Worm (Caenorhabditis elegans) whole organism, young adult: ENCODE measurements around the gene gpa-3.

Experiments
- B0035.1 ChIP-seq: sonication (generic microtip); optimal IDR thresholded peaks from 2 replicates; lab custom pipeline; 2016; ENCODE audit warnings: missing genetic modification characterization, mild to moderate bottlenecking, missing compliant biosample characterization, missing genotype, missing genetic modification reagents
- C06A6.2 ChIP-seq: fragments of 200-800 bp; sonication (Bioruptor generic); conservative IDR thresholded peaks from 2 replicates; pipeline ENCODE4 v1.3.6; 2022; ENCODE audit warnings: missing genetic modification characterization, missing compliant biosample characterization
- D2030.7 ChIP-seq: fragments of 200-800 bp; sonication (Bioruptor generic); IDR thresholded peaks from 2 replicates; pipeline ENCODE4 v1.3.6; 2022; ENCODE audit warnings: missing genetic modification reagents, missing genetic modification characterization, missing compliant biosample characterization
- F10E7.11 ChIP-seq: sonication (generic microtip); optimal IDR thresholded peaks from 2 replicates; lab custom pipeline; 2017; ENCODE audit warnings: mild to moderate bottlenecking, missing genetic modification characterization, moderate library complexity, missing compliant biosample characterization
- F22D6.2 ChIP-seq: sonication (generic microtip); optimal IDR thresholded peaks from 2 replicates; lab custom pipeline; 2016; ENCODE audit warnings: mild to moderate bottlenecking, missing genetic modification characterization, missing compliant biosample characterization
- F23B12.7 ChIP-seq: sonication (generic microtip); optimal IDR thresholded peaks from 2 replicates; lab custom pipeline; 2017; ENCODE audit warnings: missing genetic modification characterization, mild to moderate bottlenecking, missing compliant biosample characterization, antibody characterized with exemption, moderate library complexity; ENCODE audit not compliant: insufficient read depth
- F33H1.4 ChIP-seq: fragments of 200-800 bp; sonication (Bioruptor generic); IDR thresholded peaks from 2 replicates; pipeline ENCODE4 v1.3.6; 2022; ENCODE audit warnings: missing genetic modification reagents, missing genetic modification characterization, missing compliant biosample characterization
- F49E8.2 ChIP-seq: sonication (generic microtip); optimal IDR thresholded peaks from 3 replicates; lab custom pipeline; 2017; ENCODE audit warnings: missing genetic modification characterization, mild to moderate bottlenecking, missing compliant biosample characterization, antibody characterized with exemption, moderate library complexity; ENCODE audit not compliant: insufficient read depth
- F52B5.7 ChIP-seq: sonication (generic microtip); optimal IDR thresholded peaks from 2 replicates; lab custom pipeline; 2016; ENCODE audit warnings: mild to moderate bottlenecking, missing genetic modification characterization, missing compliant biosample characterization
- F55B11.4 ChIP-seq: sonication (generic microtip); optimal IDR thresholded peaks from 2 replicates; lab custom pipeline; 2016; ENCODE audit warnings: missing compliant biosample characterization, missing genetic modification characterization, borderline replicate concordance; ENCODE audit not compliant: insufficient read depth
- K11D2.4 ChIP-seq: fragments of 200-800 bp; sonication (Bioruptor generic); IDR thresholded peaks from 2 replicates; pipeline ENCODE4 v1.3.6; 2022; ENCODE audit warnings: missing genetic modification reagents, missing genetic modification characterization, missing compliant biosample characterization
- Y53F4B.3 ChIP-seq: fragments of 200-800 bp; sonication (Bioruptor generic); IDR thresholded peaks from 2 replicates; pipeline ENCODE4 v1.3.6; 2022; ENCODE audit warnings: missing genetic modification reagents, missing genetic modification characterization, missing compliant biosample characterization
- Y56A3A.18 ChIP-seq: fragments of 200-800 bp; sonication (Bioruptor generic); IDR thresholded peaks from 2 replicates; pipeline ENCODE4 v1.3.6; 2022; ENCODE audit warnings: missing genetic modification reagents, missing genetic modification characterization, missing compliant biosample characterization
- Y67H2A.10 ChIP-seq: fragments of 200-800 bp; sonication (Bioruptor generic); conservative IDR thresholded peaks from 2 replicates; pipeline ENCODE4 v1.3.6; 2022; ENCODE audit warnings: missing genetic modification reagents, missing genetic modification characterization, missing compliant biosample characterization
- akir-1 ChIP-seq: fragments of 200-800 bp; sonication (Bioruptor generic); optimal IDR thresholded peaks from 2 replicates; lab custom pipeline; 2018; ENCODE audit warnings: mild to moderate bottlenecking, missing genetic modification characterization, moderate library complexity, missing compliant biosample characterization
- athp-1 ChIP-seq: sonication (generic microtip); optimal IDR thresholded peaks from 2 replicates; lab custom pipeline; 2017; ENCODE audit warnings: mild to moderate bottlenecking, missing genetic modification characterization, missing compliant biosample characterization
- ceh-27 ChIP-seq: fragments of 200-800 bp; sonication (Bioruptor generic); optimal IDR thresholded peaks from 2 replicates; lab custom pipeline; 2018; ENCODE audit warnings: mild to moderate bottlenecking, missing genetic modification characterization, moderate library complexity, missing compliant biosample characterization
- ceh-58 ChIP-seq: fragments of 200-800 bp; sonication (Bioruptor generic); IDR thresholded peaks from 2 replicates; pipeline ENCODE4 v1.3.6; 2022; ENCODE audit warnings: missing genetic modification characterization, missing compliant biosample characterization
- ceh-91 ChIP-seq: fragments of 200-800 bp; sonication (Bioruptor generic); IDR thresholded peaks from 2 replicates; pipeline ENCODE4 v1.3.6; 2022; ENCODE audit warnings: missing genetic modification reagents, missing genetic modification characterization, missing compliant biosample characterization
- dpl-1 ChIP-seq: fragments of 150-350 bp; optimal IDR thresholded peaks from 2 replicates; lab custom pipeline; 2014; ENCODE audit warnings: missing biosample characterization, missing genetic modification reagents, missing genetic modification characterization
- efl-1 ChIP-seq: fragments of 150-350 bp; optimal IDR thresholded peaks from 2 replicates; lab custom pipeline; 2014; ENCODE audit warnings: missing biosample characterization, missing genetic modification reagents, missing genetic modification characterization
- ets-4 ChIP-seq: fragments of 200-800 bp; sonication (Bioruptor generic); optimal IDR thresholded peaks from 2 replicates; lab custom pipeline; 2018; ENCODE audit warnings: mild to moderate bottlenecking, missing genetic modification characterization, missing compliant biosample characterization
- hlh-12 ChIP-seq: sonication (generic microtip); optimal IDR thresholded peaks from 2 replicates; lab custom pipeline; 2016; ENCODE audit warnings: missing genetic modification characterization, missing compliant biosample characterization
- hmg-20 ChIP-seq: fragments of 200-800 bp; sonication (Bioruptor generic); IDR thresholded peaks from 2 replicates; pipeline ENCODE4 v1.3.6; 2022; ENCODE audit warnings: missing genetic modification reagents, missing genetic modification characterization, missing compliant biosample characterization
- hsf-1 ChIP-seq: fragments of 200-800 bp; sonication (Bioruptor generic); IDR thresholded peaks from 2 replicates; pipeline ENCODE4 v1.3.6; 2022; ENCODE audit warnings: missing genetic modification reagents, missing genetic modification characterization, missing compliant biosample characterization
- let-607 ChIP-seq, 2 experiments: fragments of 200-800 bp in 1 of 2; sonication (Bioruptor generic) in 1 of 2; sonication (generic microtip) in 1 of 2; optimal IDR thresholded peaks; 2 replicates each; lab custom pipeline; 2016 to 2018; ENCODE audit warnings: mild to moderate bottlenecking in 2 of 2, missing compliant biosample characterization in 2 of 2, missing genetic modification characterization in 2 of 2, moderate library complexity in 2 of 2, missing genotype in 1 of 2
- madf-10 ChIP-seq: sonication (generic microtip); optimal IDR thresholded peaks from 2 replicates; lab custom pipeline; 2016; ENCODE audit warnings: mild to moderate bottlenecking, missing genetic modification characterization, missing compliant biosample characterization
- madf-6 ChIP-seq: fragments of 200-800 bp; sonication (Bioruptor generic); IDR thresholded peaks from 2 replicates; pipeline ENCODE4 v1.3.6; 2022; ENCODE audit warnings: missing genetic modification reagents, missing genetic modification characterization, missing compliant biosample characterization
- nfya-1 ChIP-seq: sonication (generic microtip); optimal IDR thresholded peaks from 2 replicates; lab custom pipeline; 2017; ENCODE audit warnings: antibody characterized with exemption, missing compliant biosample characterization, missing genetic modification characterization, borderline replicate concordance; ENCODE audit not compliant: insufficient read depth
- nhr-27 ChIP-seq: fragments of 200-800 bp; sonication (Bioruptor generic); optimal IDR thresholded peaks from 2 replicates; lab custom pipeline; 2018; ENCODE audit warnings: mild to moderate bottlenecking, missing genetic modification characterization, moderate library complexity, missing compliant biosample characterization
- nhr-80 ChIP-seq: sonication (generic microtip); optimal IDR thresholded peaks from 2 replicates; lab custom pipeline; 2016; ENCODE audit warnings: missing genetic modification characterization, missing compliant biosample characterization
- rcor-1 ChIP-seq: fragments of 200-800 bp; sonication (Bioruptor generic); IDR thresholded peaks from 2 replicates; pipeline ENCODE4 v1.3.6; 2022; ENCODE audit warnings: missing genetic modification reagents, missing genetic modification characterization, missing compliant biosample characterization
- rec-8 ChIP-seq, 2 experiments: sonication (generic microtip); optimal IDR thresholded peaks; 2 replicates each; lab custom pipeline; 2016; ENCODE audit warnings: mild to moderate bottlenecking in 2 of 2, missing genetic modification characterization in 2 of 2, missing genetic modification reagents in 2 of 2, missing genotype in 2 of 2, missing biosample characterization in 1 of 2, missing compliant biosample characterization in 1 of 2, moderate library complexity in 1 of 2
- repo-1 ChIP-seq: sonication (generic microtip); optimal IDR thresholded peaks from 2 replicates; lab custom pipeline; 2017; ENCODE audit warnings: mild to moderate bottlenecking, missing genetic modification characterization, missing compliant biosample characterization
- rpc-1 ChIP-seq, 2 experiments: fragments of 150-350 bp in 1 of 2; sonication (generic microtip) in 1 of 2; optimal IDR thresholded peaks; 2 replicates each; lab custom pipeline; 2014 to 2018; ENCODE audit warnings: missing biosample characterization in 1 of 2, missing genetic modification characterization in 1 of 2, missing genetic modification reagents in 1 of 2, missing genotype in 1 of 2
- sea-2 ChIP-seq: fragments of 200-800 bp; sonication (Bioruptor generic); IDR thresholded peaks from 2 replicates; pipeline ENCODE4 v1.3.6; 2022; ENCODE audit warnings: missing genetic modification characterization, missing compliant biosample characterization
- snpc-1.1 ChIP-seq: sonication (generic microtip); optimal IDR thresholded peaks from 2 replicates; lab custom pipeline; 2017; ENCODE audit warnings: missing genetic modification characterization, mild to moderate bottlenecking, missing compliant biosample characterization, antibody characterized with exemption, moderate library complexity, missing genotype, missing genetic modification reagents; ENCODE audit not compliant: insufficient read depth
- tbp1 ChIP-seq: fragments of 200-800 bp; sonication (Bioruptor generic); optimal IDR thresholded peaks from 2 replicates; lab custom pipeline; 2018; ENCODE audit warnings: mild to moderate bottlenecking, missing genetic modification characterization, missing compliant biosample characterization
- xnd-1 ChIP-seq: sonication (generic microtip); optimal IDR thresholded peaks from 2 replicates; lab custom pipeline; 2016; ENCODE audit warnings: missing genotype, missing genetic modification reagents, missing genetic modification characterization, missing compliant biosample characterization
- zim-3 ChIP-seq: sonication (generic microtip); optimal IDR thresholded peaks from 2 replicates; lab custom pipeline; 2017; ENCODE audit warnings: mild to moderate bottlenecking, missing genetic modification characterization, moderate library complexity, missing compliant biosample characterization
- ztf-25 ChIP-seq: fragments of 200-800 bp; sonication (Bioruptor generic); IDR thresholded peaks from 2 replicates; pipeline ENCODE4 v1.3.6; 2022; ENCODE audit warnings: missing genetic modification reagents, missing genetic modification characterization, missing compliant biosample characterization
- ztf-3 ChIP-seq: fragments of 200-800 bp; sonication (Bioruptor generic); optimal IDR thresholded peaks from 2 replicates; lab custom pipeline; 2018; ENCODE audit warnings: mild to moderate bottlenecking, missing genetic modification characterization, missing compliant biosample characterization

The gpa-3 gene

ce11 chrV:9324167-9324566 lies 35.4 kb downstream of the gpa-3 start:
- TF ChIP-seq madf-10, result no peak
- peak; percentile 54 for TF ChIP-seq nhr-80
- TF ChIP-seq sea-2 (GFP tag; lab: Robert Waterston, UW), result no peak
- TF ChIP-seq F22D6.2 (tag; lab: Kevin White, UChicago), result no peak
- no peak for TF ChIP-seq Y67H2A.10
- no peak for TF ChIP-seq rpc-1 (optimal IDR thresholded peaks at IDR 0.05; lab: Kevin White, UChicago)
- no peak for TF ChIP-seq rpc-1 (tag; optimal IDR thresholded peaks at IDR 0.05; lab: Kevin White, UChicago)

ce11 chrV:9322886-9323285 lies 36.7 kb downstream of the gpa-3 start, which contains the start of gene tag-153:
TSS of gene tag-153 (plus strand) at chrV:9323085.
- peak; percentile 66 for TF ChIP-seq efl-1 (GFP tag; lab: Kevin White, UChicago)
- no peak for TF ChIP-seq sea-2 (GFP tag; lab: Robert Waterston, UW)
- TF ChIP-seq dpl-1 (GFP tag; lab: Kevin White, UChicago), result peak; percentile 17
- TF ChIP-seq madf-6 (GFP tag; lab: Robert Waterston, UW), result peak; percentile 62; the same call in 1 of the 2 replicates

- TF ChIP-seq nhr-80, result peak; percentile 33
- no peak for TF ChIP-seq hlh-12 (tag; lab: Kevin White, UChicago)
These were observed 38.4 kb downstream of the gpa-3 start, which contains the start of gene F44A2.7 for ce11 chrV:9321185-9321584. TSS of gene F44A2.7 (plus strand) at chrV:9321485.

DNA sequence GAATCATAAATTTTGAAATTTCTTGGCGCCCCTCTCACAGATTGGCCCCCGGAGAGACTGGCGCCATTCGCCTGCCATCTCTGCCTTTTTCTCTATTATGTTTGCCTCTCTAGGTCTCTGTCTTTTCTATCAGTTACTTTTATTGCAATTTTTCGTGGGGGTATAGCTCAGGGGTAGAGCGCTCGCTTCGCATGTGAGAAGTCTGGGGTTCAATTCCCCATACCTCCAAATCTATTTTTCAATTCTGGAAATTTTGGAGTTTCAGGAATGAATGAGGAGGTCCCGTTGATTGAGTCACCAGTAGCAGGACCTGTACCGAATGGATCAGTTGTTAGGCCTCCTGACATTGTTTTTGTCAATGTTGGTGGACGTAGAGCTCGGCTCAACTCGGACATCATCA lies 41.5 kb downstream of the gpa-3 start, which contains the start of gene kvs-3:
Gene kvs-3 (plus strand): TSS at position 266 of the 400 bp plus-strand sequence.
- TF ChIP-seq F23B12.7 (tag; lab: Kevin White, UChicago) (peak; percentile 62), nfya-1 (tag; lab: Kevin White, UChicago) (no peak), hsf-1 (GFP tag; lab: Robert Waterston, UW) (peak; percentile 74; the same call in 1 of the 2 replicates), ztf-3 (GFP tag; lab: Kevin White, UChicago) (peak; percentile 56), F52B5.7 (tag; lab: Kevin White, UChicago) (no peak), let-607 (tag; optimal IDR thresholded peaks at IDR 0.05; lab: Kevin White, UChicago) (peak; percentile 6 to 43), snpc-1.1 (tag; lab: Kevin White, UChicago) (peak; percentile 55), Y53F4B.3 (GFP tag; lab: Robert Waterston, UW) (peak; percentile 69; the same call in 1 of the 2 replicates), F33H1.4 (GFP tag; lab: Robert Waterston, UW) (no peak), C06A6.2 (peak; percentile 63), rec-8 (tag; optimal IDR thresholded peaks at IDR 0.05; lab: Kevin White, UChicago) (peak; percentile 73 to 77), ceh-58 (GFP tag; lab: Robert Waterston, UW) (0 out of 2 replicates have a peak, but pooled peaks have one; percentile 55), xnd-1 (tag; lab: Kevin White, UChicago) (no peak), hmg-20 (GFP tag; lab: Robert Waterston, UW) (0 out of 2 replicates have a peak, but pooled peaks have one; percentile 39), ceh-91 (GFP tag; lab: Robert Waterston, UW) (peak; percentile 40; the same call in 1 of the 2 replicates), F10E7.11 (peak; percentile 72), rcor-1 (peak; percentile 84), F55B11.4 (tag; lab: Kevin White, UChicago) (no peak), F49E8.2 (tag; lab: Kevin White, UChicago) (peak; percentile 61), nhr-27 (tag; lab: Kevin White, UChicago) (peak; percentile 68), D2030.7 (GFP tag; lab: Robert Waterston, UW) (peak; percentile 2; the same call in 1 of the 2 replicates), zim-3 (tag; lab: Kevin White, UChicago) (no peak), tbp1 (GFP tag; lab: Kevin White, UChicago) (peak; percentile 97), K11D2.4 (GFP tag; lab: Robert Waterston, UW) (peak; percentile 67), akir-1 (GFP tag; lab: Kevin White, UChicago) (no peak), B0035.1 (tag; lab: Kevin White, UChicago) (peak; percentile 41), ztf-25 (GFP tag; lab: Robert Waterston, UW) (peak; percentile 91), athp-1 (tag; lab: Kevin White, UChicago) (peak; percentile 89), repo-1 (tag; lab: Kevin White, UChicago) (peak; percentile 82), ceh-27 (peak; percentile 77), ets-4 (GFP tag; lab: Kevin White, UChicago) (peak; percentile 37), Y56A3A.18 (GFP tag; lab: Robert Waterston, UW) (no peak; the same call in 1 of the 2 replicates)
